Worm (Caenorhabditis elegans) whole organism, mixed stage, embryonic: ENCODE results near the gene nspe-4.
A peak's percentile ranks its signal among the peaks of the same experiment; 100 is the strongest.

Experiments used
- M03D4.4 ChIP-seq: sonication (generic microtip); optimal IDR thresholded peaks from 2 replicates; lab custom pipeline; 2017; ENCODE audit warnings: mild to moderate bottlenecking, missing genetic modification characterization, missing compliant biosample characterization
- bed-3 ChIP-seq: fragments of 200-800 bp; sonication (Bioruptor generic); optimal IDR thresholded peaks from 3 replicates; lab custom pipeline; 2018; ENCODE audit warnings: mild to moderate bottlenecking, missing genetic modification characterization, moderate library complexity, missing compliant biosample characterization
- blmp-1 ChIP-seq: fragments of 150-350 bp; optimal IDR thresholded peaks from 2 replicates; lab custom pipeline; 2014; ENCODE audit warnings: missing biosample characterization, missing genetic modification characterization
- ceh-39 ChIP-seq: fragments of 150-350 bp; optimal IDR thresholded peaks from 2 replicates; lab custom pipeline; 2014; ENCODE audit warnings: missing biosample characterization, missing genetic modification characterization
- ceh-43 ChIP-seq: fragments of 200-800 bp; sonication (Bioruptor generic); optimal IDR thresholded peaks from 2 replicates; lab custom pipeline; 2018; ENCODE audit warnings: mild to moderate bottlenecking, missing genetic modification characterization, moderate library complexity, missing compliant biosample characterization
- ceh-83 ChIP-seq: fragments of 200-800 bp; sonication (Bioruptor generic); optimal IDR thresholded peaks from 2 replicates; lab custom pipeline; 2018; ENCODE audit warnings: mild to moderate bottlenecking, missing genetic modification characterization, missing compliant biosample characterization
- ces-1 ChIP-seq: fragments of 150-350 bp; optimal IDR thresholded peaks from 2 replicates; lab custom pipeline; 2014; ENCODE audit warnings: missing biosample characterization, missing genetic modification reagents, missing genetic modification characterization
- drap-1 ChIP-seq: fragments of 200-800 bp; sonication (Bioruptor generic); optimal IDR thresholded peaks from 3 replicates; lab custom pipeline; 2018; ENCODE audit warnings: mild to moderate bottlenecking, missing genetic modification characterization, missing compliant biosample characterization
- elt-1 ChIP-seq: sonication (generic microtip); optimal IDR thresholded peaks from 2 replicates; lab custom pipeline; 2017; ENCODE audit warnings: missing genetic modification characterization, mild to moderate bottlenecking, missing compliant biosample characterization, antibody characterized with exemption, moderate library complexity, borderline replicate concordance; ENCODE audit not compliant: insufficient read depth
- elt-3 ChIP-seq: fragments of 150-350 bp; optimal IDR thresholded peaks from 2 replicates; lab custom pipeline; 2014; ENCODE audit warnings: missing biosample characterization, missing genetic modification characterization
- flh-1 ChIP-seq: fragments of 200-800 bp; sonication (Bioruptor generic); optimal IDR thresholded peaks from 2 replicates; lab custom pipeline; 2018; ENCODE audit warnings: mild to moderate bottlenecking, missing genetic modification characterization, moderate library complexity, missing compliant biosample characterization
- ham-2 ChIP-seq: fragments of 200-800 bp; sonication (Bioruptor generic); optimal IDR thresholded peaks from 2 replicates; lab custom pipeline; 2018; ENCODE audit warnings: mild to moderate bottlenecking, missing genetic modification characterization, missing compliant biosample characterization
- hlh-1 ChIP-seq: fragments of 150-350 bp; optimal IDR thresholded peaks from 2 replicates; lab custom pipeline; 2014; ENCODE audit warnings: missing biosample characterization, missing genetic modification reagents, missing genetic modification characterization
- lin-13 ChIP-seq: fragments of 150-350 bp; optimal IDR thresholded peaks from 2 replicates; lab custom pipeline; 2014; ENCODE audit warnings: missing biosample characterization, missing genetic modification characterization
- lin-32 ChIP-seq: fragments of 200-800 bp; sonication (Bioruptor generic); optimal IDR thresholded peaks from 2 replicates; lab custom pipeline; 2018; ENCODE audit warnings: mild to moderate bottlenecking, missing genetic modification characterization, missing compliant biosample characterization
- lsy-2 ChIP-seq: fragments of 150-350 bp; optimal IDR thresholded peaks from 2 replicates; lab custom pipeline; 2014; ENCODE audit warnings: missing biosample characterization, missing genetic modification characterization
- mab-5 ChIP-seq: fragments of 150-350 bp; optimal IDR thresholded peaks from 2 replicates; lab custom pipeline; 2014; ENCODE audit warnings: missing biosample characterization, missing genetic modification characterization
- mep-1 ChIP-seq: fragments of 150-350 bp; optimal IDR thresholded peaks from 2 replicates; lab custom pipeline; 2017; ENCODE audit warnings: missing biosample characterization, missing genetic modification reagents, missing genetic modification characterization, inconsistent platforms
- mls-2 ChIP-seq: sonication (generic microtip); optimal IDR thresholded peaks from 2 replicates; lab custom pipeline; 2016; ENCODE audit warnings: mild to moderate bottlenecking, missing genetic modification characterization, moderate library complexity, missing compliant biosample characterization
- nhr-12 ChIP-seq: fragments of 150-350 bp; optimal IDR thresholded peaks from 2 replicates; lab custom pipeline; 2014; ENCODE audit warnings: missing biosample characterization, missing genetic modification characterization
- nhr-2 ChIP-seq: fragments of 150-350 bp; optimal IDR thresholded peaks from 2 replicates; lab custom pipeline; 2014; ENCODE audit warnings: missing biosample characterization, missing genetic modification characterization
- nhr-76 ChIP-seq: sonication (generic microtip); optimal IDR thresholded peaks from 2 replicates; lab custom pipeline; 2017; ENCODE audit warnings: missing biosample characterization, missing genetic modification characterization
- pha-4 ChIP-seq: fragments of 150-350 bp; optimal IDR thresholded peaks from 2 replicates; lab custom pipeline; 2018; ENCODE audit warnings: missing biosample characterization, missing genetic modification reagents, missing genetic modification characterization
- sem-2 ChIP-seq: fragments of 200-800 bp; sonication (Bioruptor generic); optimal IDR thresholded peaks from 2 replicates; lab custom pipeline; 2018; ENCODE audit warnings: mild to moderate bottlenecking, missing genetic modification characterization, missing compliant biosample characterization
- snpc-4 ChIP-seq: fragments of 150-350 bp; optimal IDR thresholded peaks from 2 replicates; lab custom pipeline; 2014; ENCODE audit warnings: missing biosample characterization, missing genetic modification characterization
- sptf-1 ChIP-seq: sonication (generic microtip); optimal IDR thresholded peaks from 2 replicates; lab custom pipeline; 2017; ENCODE audit warnings: mild to moderate bottlenecking, missing genetic modification characterization, moderate library complexity, missing compliant biosample characterization
- tbx-8 ChIP-seq: fragments of 200-800 bp; sonication (Bioruptor generic); optimal IDR thresholded peaks from 2 replicates; lab custom pipeline; 2018; ENCODE audit warnings: mild to moderate bottlenecking, missing genetic modification characterization, moderate library complexity, missing compliant biosample characterization
- unc-120 ChIP-seq: sonication (generic microtip); optimal IDR thresholded peaks from 2 replicates; lab custom pipeline; 2017; ENCODE audit warnings: missing genetic modification characterization, missing compliant biosample characterization; ENCODE audit not compliant: poor library complexity, severe bottlenecking
- unc-39 ChIP-seq: fragments of 150-350 bp; optimal IDR thresholded peaks from 2 replicates; lab custom pipeline; 2014; ENCODE audit warnings: missing biosample characterization, missing genetic modification characterization
- unc-62 ChIP-seq: fragments of 150-350 bp; optimal IDR thresholded peaks from 2 replicates; lab custom pipeline; 2014; ENCODE audit warnings: missing biosample characterization, missing genetic modification reagents, missing genetic modification characterization
- zip-8 ChIP-seq: fragments of 150-350 bp; optimal IDR thresholded peaks from 2 replicates; lab custom pipeline; 2014; ENCODE audit warnings: missing biosample characterization, missing genetic modification characterization
- ztf-11 ChIP-seq: fragments of 150-350 bp; optimal IDR thresholded peaks from 2 replicates; lab custom pipeline; 2014; ENCODE audit warnings: missing biosample characterization, missing genetic modification characterization

The nspe-4 gene

DNA sequence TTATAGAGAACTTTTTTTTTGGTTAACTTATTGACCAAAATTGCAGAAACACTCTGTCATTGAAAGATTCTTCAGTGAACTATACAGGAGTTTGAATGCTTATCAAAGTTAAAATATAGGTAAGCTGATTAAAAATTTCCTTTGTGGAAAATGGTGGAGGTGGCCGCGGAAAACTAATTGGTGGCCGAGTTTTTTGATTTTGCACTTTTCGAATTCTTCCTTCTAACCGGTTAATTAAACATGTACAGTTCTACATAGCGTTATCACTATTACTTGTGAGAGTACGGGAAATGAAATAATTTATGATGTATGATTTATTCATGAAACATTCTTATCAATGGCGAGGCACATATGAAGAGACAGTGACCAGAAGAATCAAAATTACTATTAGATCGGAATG, 34.6 kb upstream of the nspe-4 start, which contains the start of gene clec-8:
TSS of gene clec-8 (minus strand) at position 308 of the 400 bp plus-strand sequence.
- no peak for TF ChIP-seq unc-62 (GFP tag; lab: Kevin White, UChicago)
- no peak for TF ChIP-seq nhr-2 (tag; lab: Kevin White, UChicago)
- TF ChIP-seq snpc-4 (tag; lab: Kevin White, UChicago) = no peak
- TF ChIP-seq blmp-1 (tag; lab: Kevin White, UChicago) = no peak
- TF ChIP-seq hlh-1 = no peak
- TF ChIP-seq lsy-2 = no peak
- no peak for TF ChIP-seq drap-1 (GFP tag; lab: Kevin White, UChicago)
- no peak for TF ChIP-seq bed-3 (GFP tag; lab: Kevin White, UChicago)
- TF ChIP-seq nhr-76 (tag; lab: Kevin White, UChicago) = no peak
- no peak for TF ChIP-seq flh-1 (GFP tag; lab: Kevin White, UChicago)

ce11 chrII:12580952-12581351, 31.4 kb upstream of the nspe-4 start, which contains the start of gene clec-4:
clec-4 (minus strand) TSS chrII:12581113.
- TF ChIP-seq lsy-2 (no peak), ceh-39 (tag; lab: Kevin White, UChicago) (no peak), elt-1 (tag; lab: Kevin White, UChicago) (no peak)

DNA sequence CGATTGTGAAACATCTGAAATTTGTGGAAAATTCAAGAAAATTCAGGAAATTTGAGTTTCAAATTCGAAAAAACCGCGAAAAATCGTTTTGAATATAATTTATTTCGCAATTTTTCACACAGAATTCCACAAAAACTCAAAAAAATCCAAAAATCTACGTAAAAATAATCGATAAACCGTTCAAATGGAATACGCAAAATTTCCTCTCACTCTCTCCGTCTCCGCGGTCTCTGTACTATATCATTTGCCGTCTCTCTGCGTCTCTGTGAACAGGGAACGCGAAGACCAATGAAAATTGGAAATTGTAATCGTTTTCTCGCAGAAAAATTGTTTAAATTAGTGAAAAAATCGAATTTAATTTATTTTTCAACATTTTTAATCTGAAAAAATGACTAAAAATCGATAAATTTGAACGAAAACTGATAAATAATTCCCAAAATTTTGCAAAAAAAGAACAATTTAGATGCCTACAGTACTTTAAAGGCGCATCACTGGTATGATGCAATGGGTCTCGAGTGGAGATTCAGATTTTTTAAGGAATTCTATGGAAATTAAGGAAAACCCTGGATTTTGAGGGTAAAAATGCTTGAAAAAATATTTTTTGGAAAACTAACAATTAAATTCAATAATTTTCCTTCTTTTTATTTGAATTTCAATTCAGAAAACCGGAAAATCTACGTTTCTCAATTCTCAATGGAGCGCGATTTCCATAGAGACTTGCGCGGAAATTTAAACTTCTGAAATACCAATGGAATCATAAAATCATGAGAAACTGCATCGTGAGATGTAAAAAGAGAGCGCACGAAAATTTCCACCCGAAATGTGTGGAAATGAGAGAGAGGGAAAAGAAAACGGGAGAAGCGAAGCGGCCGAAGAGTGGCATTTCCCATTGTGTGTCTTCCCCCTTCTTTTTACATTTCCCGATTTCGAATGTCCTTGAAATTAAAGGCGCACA, 8.4 kb upstream of the nspe-4 start, which contains the start of the genes ceh-100 and lips-15:
TSS of gene ceh-100 (minus strand) at position 14 of the 955 bp plus-strand sequence.
TSS of gene lips-15 (plus strand) at position 720 of the 955 bp plus-strand sequence.
- TF ChIP-seq elt-3 (tag; lab: Kevin White, UChicago) (no peak), snpc-4 (tag; lab: Kevin White, UChicago) (no peak), zip-8 (tag; lab: Kevin White, UChicago) (no peak), flh-1 (GFP tag; lab: Kevin White, UChicago) (no peak), tbx-8 (GFP tag; lab: Kevin White, UChicago) (no peak), lin-32 (GFP tag; lab: Kevin White, UChicago) (no peak), nhr-2 (tag; lab: Kevin White, UChicago) (no peak), ztf-11 (tag; lab: Kevin White, UChicago) (no peak), ham-2 (no peak), nhr-12 (tag; lab: Kevin White, UChicago) (no peak), unc-39 (no peak), unc-120 (peak; percentile 5), unc-62 (GFP tag; lab: Kevin White, UChicago) (no peak), ces-1 (GFP tag; lab: Kevin White, UChicago) (no peak), lin-13 (tag; lab: Kevin White, UChicago) (no peak), hlh-1 (no peak), ceh-39 (tag; lab: Kevin White, UChicago) (peak; percentile 10), sptf-1 (no peak), mep-1 (tag; lab: Kevin White, UChicago) (peak; percentile 61), nhr-76 (tag; lab: Kevin White, UChicago) (no peak), sem-2 (no peak), drap-1 (GFP tag; lab: Kevin White, UChicago) (no peak), mls-2 (tag; lab: Kevin White, UChicago) (no peak), lsy-2 (peak; percentile 24), elt-1 (tag; lab: Kevin White, UChicago) (no peak)

DNA sequence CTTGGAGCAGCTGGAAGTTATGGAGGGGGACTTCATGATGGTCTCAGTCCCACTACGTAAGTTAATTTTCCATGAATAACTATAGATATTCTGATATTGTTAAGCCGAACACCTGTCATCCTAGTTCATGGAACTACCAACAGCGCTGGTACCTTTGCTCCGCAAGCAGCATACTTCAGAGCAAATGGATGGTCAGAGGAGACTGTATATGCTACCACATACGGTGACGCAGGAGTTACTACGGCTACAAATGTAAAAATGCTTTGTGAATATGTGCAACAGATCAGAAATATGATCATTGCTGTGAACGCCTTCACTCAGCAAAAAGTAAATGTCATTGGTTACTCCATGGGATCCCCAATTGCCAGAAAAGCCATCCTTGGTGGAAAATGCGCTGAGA, 6.2 kb upstream of the nspe-4 start:
- TF ChIP-seq zip-8 (tag; lab: Kevin White, UChicago) (no peak), unc-120 (no peak), ceh-43 (GFP tag; lab: Kevin White, UChicago) (no peak), unc-39 (no peak), snpc-4 (tag; lab: Kevin White, UChicago) (no peak), tbx-8 (GFP tag; lab: Kevin White, UChicago) (no peak), mep-1 (tag; lab: Kevin White, UChicago) (no peak), elt-3 (tag; lab: Kevin White, UChicago) (no peak)
- TF ChIP-seq, all 35 proteins: peak for 0

ce11 chrII:12606900-12607299, 5.4 kb upstream of the nspe-4 start, which contains the start of gene Y38E10A.8:
Y38E10A.8 (plus strand) TSS chrII:12607200.
- no peak for TF ChIP-seq unc-120
- TF ChIP-seq lin-32 (GFP tag; lab: Kevin White, UChicago) = no peak
- no peak for TF ChIP-seq drap-1 (GFP tag; lab: Kevin White, UChicago)
- no peak for TF ChIP-seq lsy-2
- no peak for TF ChIP-seq tbx-8 (GFP tag; lab: Kevin White, UChicago)
- TF ChIP-seq sem-2 = no peak
- no peak for TF ChIP-seq snpc-4 (tag; lab: Kevin White, UChicago)
- no peak for TF ChIP-seq ces-1 (GFP tag; lab: Kevin White, UChicago)
- no peak for TF ChIP-seq M03D4.4 (tag; lab: Kevin White, UChicago)
- TF ChIP-seq mls-2 (tag; lab: Kevin White, UChicago) = no peak
- no peak for TF ChIP-seq ceh-43 (GFP tag; lab: Kevin White, UChicago)
- no peak for TF ChIP-seq blmp-1 (tag; lab: Kevin White, UChicago)
- no peak for TF ChIP-seq mab-5 (tag; lab: Kevin White, UChicago)
- TF ChIP-seq unc-62 (GFP tag; lab: Kevin White, UChicago) = no peak
- no peak for TF ChIP-seq mep-1 (tag; lab: Kevin White, UChicago)
- no peak for TF ChIP-seq pha-4 (tag; lab: Kevin White, UChicago)
- TF ChIP-seq ham-2 = no peak
- no peak for TF ChIP-seq elt-1 (tag; lab: Kevin White, UChicago)
- no peak for TF ChIP-seq bed-3 (GFP tag; lab: Kevin White, UChicago)
- TF ChIP-seq ceh-83 = no peak
